Worm (Caenorhabditis elegans): ENCODE results near the gene rpl-39.

DNA sequence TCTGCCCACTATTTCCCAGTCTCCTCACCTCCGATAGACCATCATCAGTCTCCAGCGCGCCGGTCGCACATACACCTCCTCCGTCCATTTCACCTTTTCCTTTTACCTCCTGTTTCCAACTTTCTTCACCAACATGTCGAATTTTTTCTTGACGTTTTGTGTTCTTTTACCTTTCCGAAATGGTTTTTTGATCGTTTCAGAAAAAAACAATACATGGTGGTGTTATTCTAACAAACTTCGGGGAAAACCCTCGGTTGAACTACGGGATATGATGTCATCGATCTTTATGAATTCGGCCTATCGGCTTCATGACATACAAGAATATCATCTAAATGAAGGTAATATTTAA, 47.2 kb downstream of the rpl-39 start, which contains the start of gene Y97E10C.1:
- TF ChIP-seq nhr-12 (tag; optimal IDR thresholded peaks at IDR 0.05) (no peak), lsy-2 (tag; optimal IDR thresholded peaks at IDR 0.05) (no peak), nhr-129 (tag; optimal IDR thresholded peaks at IDR 0.05) (no peak)

Data from whole organism, L2 larva.